Worm (Caenorhabditis elegans): Measurements from ENCODE around the gene R10E4.1.
A peak's percentile ranks its signal among the peaks of the same experiment; 100 is the strongest.

R10E4.1 gene

ce11 chrIII:4280215-4281173 is 11.0 kb downstream of the R10E4.1 start, which contains the start of gene sup-26:
sup-26 (minus strand) TSS chrIII:4280224.
- no peak for TF ChIP-seq lim-6 (tag; optimal IDR thresholded peaks at IDR 0.05)
- peak; percentile 24 for TF ChIP-seq unc-42 (tag; optimal IDR thresholded peaks at IDR 0.05)
- no peak for TF ChIP-seq pax-1 (tag; optimal IDR thresholded peaks at IDR 0.05)
- TF ChIP-seq pros-1 (tag; optimal IDR thresholded peaks at IDR 0.05) = no peak
- TF ChIP-seq zip-5 (tag; optimal IDR thresholded peaks at IDR 0.05) = no peak
- TF ChIP-seq ceh-31 (tag; optimal IDR thresholded peaks at IDR 0.05) = peak; percentile 41
- no peak for TF ChIP-seq ets-4 (tag; optimal IDR thresholded peaks at IDR 0.05)
- TF ChIP-seq ahr-1 (tag; optimal IDR thresholded peaks at IDR 0.05) = no peak
- TF ChIP-seq ceh-48 (tag; optimal IDR thresholded peaks at IDR 0.05) = no peak
- TF ChIP-seq fax-1 (tag; optimal IDR thresholded peaks at IDR 0.05) = no peak
- peak; percentile 70 for TF ChIP-seq sdc-2 (tag; optimal IDR thresholded peaks at IDR 0.05)
- TF ChIP-seq T23F11.4 (GFP tag; optimal IDR thresholded peaks at IDR 0.05) = no peak
- TF ChIP-seq ama-1 (optimal IDR thresholded peaks at IDR 0.05) = no peak
- TF ChIP-seq nfya-1 (tag; optimal IDR thresholded peaks at IDR 0.05) = peak; percentile 19
- no peak for TF ChIP-seq che-1 (tag; optimal IDR thresholded peaks at IDR 0.05)
- no peak for TF ChIP-seq unc-86 (tag; optimal IDR thresholded peaks at IDR 0.05)
- TF ChIP-seq ceh-14 (tag; optimal IDR thresholded peaks at IDR 0.05) = no peak
- no peak for TF ChIP-seq elt-2 (tag; optimal IDR thresholded peaks at IDR 0.05)
- TF ChIP-seq pha-4 (tag; optimal IDR thresholded peaks at IDR 0.05) = no peak
- no peak for TF ChIP-seq C38D4.7 (GFP tag; optimal IDR thresholded peaks at IDR 0.05)
- TF ChIP-seq unc-55 (GFP tag; optimal IDR thresholded peaks at IDR 0.05) = peak; percentile 16
- no peak for TF ChIP-seq rnt-1 (tag; optimal IDR thresholded peaks at IDR 0.05)
- TF ChIP-seq tbx-2 (tag; optimal IDR thresholded peaks at IDR 0.05) = peak; percentile 65
- TF ChIP-seq sox-2 (GFP tag; IDR thresholded peaks at IDR 0.05) = no peak
- no peak for TF ChIP-seq ztf-16 (tag; optimal IDR thresholded peaks at IDR 0.05)
- TF ChIP-seq mec-3 (tag; optimal IDR thresholded peaks at IDR 0.05; ENCODE audit: borderline replicate concordance) = peak; percentile 29
- TF ChIP-seq fkh-6 (tag; optimal IDR thresholded peaks at IDR 0.05) = peak; percentile 57
- no peak for TF ChIP-seq ttx-3 (tag; optimal IDR thresholded peaks at IDR 0.05)
- TF ChIP-seq eyg-1 (tag; optimal IDR thresholded peaks at IDR 0.05) = peak; percentile 52
- TF ChIP-seq madf-2 (tag; optimal IDR thresholded peaks at IDR 0.05) = no peak
- TF ChIP-seq gmeb-2 (tag; optimal IDR thresholded peaks at IDR 0.05) = no peak
- TF ChIP-seq K02D7.2 (tag; optimal IDR thresholded peaks at IDR 0.05) = no peak
- TF ChIP-seq odd-2 (tag; optimal IDR thresholded peaks at IDR 0.05) = no peak
- TF ChIP-seq K09A11.1 (tag; optimal IDR thresholded peaks at IDR 0.05; ENCODE audit: insufficient read depth) = no peak
- no peak for TF ChIP-seq hlh-13 (GFP tag; optimal IDR thresholded peaks at IDR 0.05)
- TF ChIP-seq ceh-18 (tag; optimal IDR thresholded peaks at IDR 0.05) = peak; percentile 33
- no peak for TF ChIP-seq pag-3 (tag; optimal IDR thresholded peaks at IDR 0.05; ENCODE audit: borderline replicate concordance)
- TF ChIP-seq Y22D7AL.16 (tag; optimal IDR thresholded peaks at IDR 0.05) = no peak
- TF ChIP-seq pha-2 (tag; optimal IDR thresholded peaks at IDR 0.05) = no peak
- TF ChIP-seq ceh-30 (tag; optimal IDR thresholded peaks at IDR 0.05) = no peak
- TF ChIP-seq tbx-7 (tag; optimal IDR thresholded peaks at IDR 0.05) = no peak
- TF ChIP-seq hlh-8 (tag; optimal IDR thresholded peaks at IDR 0.05) = no peak
- peak; percentile 84 for TF ChIP-seq hlh-30 (tag; optimal IDR thresholded peaks at IDR 0.05; ENCODE audit: insufficient read depth)
- no peak for TF ChIP-seq dve-1 (tag; optimal IDR thresholded peaks at IDR 0.05)
- TF ChIP-seq ref-2 (tag; optimal IDR thresholded peaks at IDR 0.05) = peak; percentile 65
- TF ChIP-seq F13H6.1 (tag; optimal IDR thresholded peaks at IDR 0.05) = no peak
- TF ChIP-seq sox-4 (tag; optimal IDR thresholded peaks at IDR 0.05) = peak; percentile 45
- peak; percentile 7 for TF ChIP-seq pqm-1 (tag; optimal IDR thresholded peaks at IDR 0.05)
- TF ChIP-seq fkh-10 (GFP tag; optimal IDR thresholded peaks at IDR 0.05) = no peak
- TF ChIP-seq ceh-22 (tag; optimal IDR thresholded peaks at IDR 0.05) = no peak
- peak; percentile 6 for TF ChIP-seq syd-9 (tag; optimal IDR thresholded peaks at IDR 0.05)
- no peak for TF ChIP-seq pat-9 (tag; optimal IDR thresholded peaks at IDR 0.05)

All from whole organism, late embryonic.